Fruit fly (Drosophila melanogaster) whole organism, embryonic: ENCODE data around the gene CG7025.
"Not testable (repeated sequence)": the region's sequence is repeated elsewhere in the genome, so short reads cannot be mapped to it uniquely, and the experiment has no call there.

Source experiments
- Awh ChIP-seq: fragments of 200-800 bp; sonication (Bioruptor generic); IDR thresholded peaks from 2 replicates; pipeline ENCODE4, ENCODE4 v1.3.6; 2022; ENCODE audit warnings: missing biosample characterization, missing genetic modification characterization
- CG12391 ChIP-seq: fragments of 200-800 bp; sonication (Bioruptor generic); optimal IDR thresholded peaks from 3 replicates; lab custom pipeline; 2018; ENCODE audit warnings: missing biosample characterization, mild to moderate bottlenecking, missing genetic modification characterization, moderate library complexity
- CG13296 ChIP-seq: fragments of 200-800 bp; sonication (Bioruptor generic); optimal IDR thresholded peaks from 3 replicates; lab custom pipeline; 2018; ENCODE audit warnings: missing biosample characterization, mild to moderate bottlenecking, missing genetic modification characterization
- CG13424 ChIP-seq: fragments of 200-800 bp; sonication (Bioruptor generic); optimal IDR thresholded peaks from 2 replicates; lab custom pipeline; 2019; ENCODE audit warnings: missing biosample characterization, mild to moderate bottlenecking, missing genetic modification characterization, moderate library complexity
- CG1529 ChIP-seq: fragments of 200-800 bp; sonication (Bioruptor generic); optimal IDR thresholded peaks from 3 replicates; lab custom pipeline; 2018; ENCODE audit warnings: missing biosample characterization, missing genetic modification characterization
- CG18476 ChIP-seq: fragments of 200-800 bp; sonication (Bioruptor generic); optimal IDR thresholded peaks from 2 replicates; lab custom pipeline; 2016; ENCODE audit warnings: missing biosample characterization, mild to moderate bottlenecking, missing genetic modification characterization
- CG2889 ChIP-seq: fragments of 200-800 bp; sonication (Bioruptor generic); IDR thresholded peaks from 3 replicates; pipeline ENCODE4 v1.3.6; 2022; ENCODE audit warnings: missing biosample characterization, missing genetic modification characterization
- CG31388 ChIP-seq: fragments of 200-800 bp; sonication (Bioruptor generic); optimal IDR thresholded peaks from 2 replicates; lab custom pipeline; 2016; ENCODE audit warnings: missing biosample characterization, missing genetic modification characterization
- CG32767 ChIP-seq: fragments of 200-800 bp; sonication (Bioruptor generic); IDR thresholded peaks from 2 replicates; pipeline ENCODE4 v1.3.6; 2022; ENCODE audit warnings: missing biosample characterization, missing genetic modification characterization
- CG4328 ChIP-seq: fragments of 200-800 bp; sonication (Bioruptor generic); optimal IDR thresholded peaks from 3 replicates; lab custom pipeline; 2017; ENCODE audit warnings: missing biosample characterization, missing genetic modification reagents, missing genetic modification characterization
- CG4424 ChIP-seq: fragments of 200-800 bp; sonication (Bioruptor generic); optimal IDR thresholded peaks from 3 replicates; lab custom pipeline; 2016; ENCODE audit warnings: missing biosample characterization, missing genetic modification characterization
- CG6813 ChIP-seq: fragments of 200-800 bp; sonication (Bioruptor generic); optimal IDR thresholded peaks from 2 replicates; lab custom pipeline; 2017; ENCODE audit warnings: missing biosample characterization, missing genetic modification characterization, mild to moderate bottlenecking, moderate library complexity, missing genetic modification reagents
- CG8478 ChIP-seq: fragments of >200 bp; optimal IDR thresholded peaks from 2 replicates; lab custom pipeline; 2018
- CoRest ChIP-seq: fragments of 200-800 bp; sonication (Bioruptor generic); optimal IDR thresholded peaks from 3 replicates; lab custom pipeline; 2018; ENCODE audit warnings: missing biosample characterization, mild to moderate bottlenecking, missing genetic modification characterization, moderate library complexity
- D19A ChIP-seq: fragments of 200-800 bp; optimal IDR thresholded peaks from 3 replicates; lab custom pipeline; 2019; ENCODE audit warnings: missing biosample characterization, mild to moderate bottlenecking, missing genetic modification characterization, moderate library complexity
- Dref ChIP-seq: fragments of 200-800 bp; sonication (Bioruptor generic); IDR thresholded peaks from 2 replicates; pipeline ENCODE4 v1.3.6; 2022; ENCODE audit warnings: missing biosample characterization, missing genetic modification characterization
- ERR ChIP-seq: fragments of 200-800 bp; sonication (Bioruptor generic); optimal IDR thresholded peaks from 2 replicates; lab custom pipeline; 2016; ENCODE audit warnings: missing biosample characterization, missing genetic modification characterization
- Ets65A ChIP-seq: fragments of 200-800 bp; sonication (Bioruptor generic); peaks from one replicate; lab custom pipeline; 2016; ENCODE audit warnings: missing biosample characterization, missing genetic modification characterization
- Myb ChIP-seq: fragments of 200-800 bp; sonication (Bioruptor generic); optimal IDR thresholded peaks from 2 replicates; lab custom pipeline; 2016; ENCODE audit warnings: missing biosample characterization, missing genetic modification characterization
- Oaz ChIP-seq: fragments of 200-800 bp; sonication (Bioruptor generic); IDR thresholded peaks from 2 replicates; pipeline ENCODE4 v1.3.6; 2022; ENCODE audit warnings: missing biosample characterization, missing genetic modification characterization
- Taf1 ChIP-seq: fragments of 200-800 bp; sonication (Bioruptor generic); IDR thresholded peaks from 2 replicates; pipeline ENCODE4 v1.3.6; 2022; ENCODE audit warnings: missing biosample characterization, missing genetic modification characterization
- Trl ChIP-seq, 3 experiments: fragments of >200 bp in 2 of 3; fragments of 200-800 bp in 1 of 3; sonication (Bioruptor generic) in 1 of 3; optimal IDR thresholded peaks; 2 replicates in 1 of 3; 3 replicates in 2 of 3; lab custom pipeline; 2016 to 2017; ENCODE audit warnings: missing biosample characterization in 1 of 3, missing genetic modification characterization in 1 of 3
- ato ChIP-seq: fragments of 200-800 bp; sonication (Bioruptor generic); IDR thresholded peaks from 2 replicates; pipeline ENCODE4 v1.3.6; 2022; ENCODE audit warnings: missing biosample characterization, missing genetic modification characterization; ENCODE audit not compliant: partially characterized antibody
- chn ChIP-seq: fragments of 200-800 bp; sonication (Bioruptor generic); optimal IDR thresholded peaks from 2 replicates; lab custom pipeline; 2016; ENCODE audit warnings: missing biosample characterization, missing genetic modification characterization
- exex ChIP-seq: fragments of 200-800 bp; sonication (Bioruptor generic); optimal IDR thresholded peaks from 4 replicates; lab custom pipeline; 2018; ENCODE audit warnings: missing biosample characterization, mild to moderate bottlenecking, missing genetic modification characterization, moderate library complexity
- gem ChIP-seq: fragments of 200-800 bp; sonication (Bioruptor generic); optimal IDR thresholded peaks from 2 replicates; lab custom pipeline; 2019; ENCODE audit warnings: missing biosample characterization, mild to moderate bottlenecking, missing genetic modification characterization, moderate library complexity
- lov ChIP-seq, 2 experiments: fragments of 200-800 bp in 1 of 2; fragments of >200 bp in 1 of 2; sonication (Bioruptor generic) in 1 of 2; IDR thresholded peaks in 1 of 2; optimal IDR thresholded peaks in 1 of 2; 2 replicates in 1 of 2; 3 replicates in 1 of 2; pipeline versions ENCODE4 v1.3.6 to Lab custom; 2017 to 2022; ENCODE audit warnings: missing biosample characterization in 1 of 2, missing genetic modification characterization in 1 of 2
- mld ChIP-seq: fragments of 200-800 bp; sonication (Bioruptor generic); IDR thresholded peaks from 3 replicates; pipeline ENCODE4 v1.3.6; 2022; ENCODE audit warnings: missing biosample characterization, missing genetic modification characterization; ENCODE audit not compliant: partially characterized antibody
- sc ChIP-seq, 3 experiments: fragments of >200 bp in 2 of 3; fragments of 200-800 bp in 1 of 3; sonication (Bioruptor generic) in 1 of 3; optimal IDR thresholded peaks; 2 replicates in 2 of 3; 3 replicates in 1 of 3; lab custom pipeline; 2017; ENCODE audit warnings: mild to moderate bottlenecking in 1 of 3, missing biosample characterization in 1 of 3, missing genetic modification characterization in 1 of 3, missing genetic modification reagents in 1 of 3
- sens-2 ChIP-seq: fragments of 200-800 bp; sonication (Bioruptor generic); IDR thresholded peaks from 2 replicates; pipeline ENCODE4 v1.3.6; 2022; ENCODE audit warnings: missing biosample characterization, missing genetic modification characterization
- slou ChIP-seq: fragments of 200-800 bp; sonication (Bioruptor generic); optimal IDR thresholded peaks from 3 replicates; lab custom pipeline; 2016; ENCODE audit warnings: missing biosample characterization, missing genetic modification characterization
- z ChIP-seq: fragments of 200-800 bp; sonication (Bioruptor generic); IDR thresholded peaks from 3 replicates; pipeline ENCODE4 v1.3.6; 2022; ENCODE audit warnings: missing biosample characterization, missing genetic modification characterization

The CG7025 gene

DNA sequence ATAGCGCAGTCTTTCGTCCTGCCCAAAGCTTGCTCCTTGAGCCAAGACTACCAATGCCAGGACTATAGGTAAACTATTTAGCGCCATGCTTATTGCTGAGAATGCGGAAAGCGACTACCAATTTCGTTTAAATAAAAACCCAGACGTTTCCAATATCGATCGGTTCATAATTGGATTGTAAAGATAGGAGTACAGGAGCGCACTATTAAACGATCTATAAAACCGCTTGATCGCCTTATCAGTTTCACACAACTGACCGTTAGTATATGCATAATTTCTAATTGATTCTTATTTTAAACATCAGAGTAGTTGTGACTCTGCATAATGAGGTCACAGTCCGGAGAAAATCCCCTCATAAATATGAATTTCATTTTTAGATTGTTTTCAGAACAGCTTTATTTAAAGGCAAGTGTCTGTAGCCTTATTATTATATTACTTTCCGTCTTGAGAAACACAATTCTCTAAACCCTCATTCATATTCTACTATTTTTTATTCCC, at the start of gene CG7025, which contains the start of gene CG43235:
Gene CG7025, minus strand, starts transcription at position 101 of the 498 bp plus-strand sequence.
Gene CG43235, plus strand, starts transcription at position 448 of the 498 bp plus-strand sequence.
- TF ChIP-seq exex (tag; lab: Kevin White, UChicago) (peak; percentile 32), Dref (no peak)

DNA sequence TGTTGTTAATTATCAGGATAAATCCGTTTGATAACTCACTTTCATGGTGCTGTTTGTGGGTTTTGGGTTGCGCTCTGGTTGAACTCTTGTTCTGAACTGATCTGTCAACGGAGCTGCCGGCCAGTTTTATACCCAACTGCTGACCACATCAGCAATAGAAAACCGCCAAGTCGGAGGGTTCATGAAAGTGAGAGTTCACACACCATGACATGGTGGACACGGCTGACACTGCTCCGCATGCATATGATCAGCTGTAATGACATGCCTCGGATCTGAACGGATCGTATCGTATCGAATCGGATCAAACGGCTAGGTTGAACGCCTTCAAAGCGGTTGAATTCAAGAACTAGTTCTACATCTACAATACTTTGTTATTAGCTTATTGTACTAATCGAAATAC, 49.0 kb upstream of the CG7025 start, which contains the start of gene Acp1:
Gene Acp1, minus strand, starts transcription at position 101 of the 400 bp plus-strand sequence.
- TF ChIP-seq Ets65A (GFP tag; lab: Kevin White, UChicago) (no peak), ERR (GFP tag; lab: Kevin White, UChicago) (no peak), ato (GFP tag; lab: Robert Waterston, UW) (no peak), slou (no peak), sc (optimal IDR thresholded peaks at IDR 0.05; lab: Kevin White, UChicago) (no peak), sc (GFP tag; optimal IDR thresholded peaks at IDR 0.05; lab: Kevin White, UChicago) (no peak), CG13424 (tag; lab: Kevin White, UChicago) (no peak), lov (optimal IDR thresholded peaks at IDR 0.05; lab: Kevin White, UChicago) (no peak), lov (GFP tag; IDR thresholded peaks at IDR 0.05; lab: Robert Waterston, UW) (no peak), CG8478 (no peak)

DNA sequence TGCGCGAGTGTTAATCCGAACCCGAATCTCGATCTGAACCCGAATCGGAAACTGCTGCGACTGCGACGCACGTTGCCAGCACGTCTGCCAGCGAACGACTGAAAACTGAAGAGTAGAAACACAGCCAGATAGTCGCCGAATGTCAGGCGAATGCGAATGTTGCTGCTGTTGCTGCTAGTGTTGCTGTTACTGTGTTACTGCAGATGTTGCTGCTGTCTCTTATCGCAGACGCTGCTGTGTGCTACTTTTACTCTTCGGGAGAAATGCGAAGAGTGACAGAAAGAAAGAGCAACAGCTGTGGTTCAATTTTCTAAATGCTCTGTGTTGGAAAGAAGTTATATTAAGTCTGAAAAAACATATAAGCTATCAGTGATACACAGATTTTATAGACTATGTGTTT, 46.2 kb upstream of the CG7025 start, which contains the start of gene CG31904:
Gene CG31904, minus strand, starts transcription at position 101 of the 400 bp plus-strand sequence.
- TF ChIP-seq CG8478; z; CG32767 (GFP tag; lab: Robert Waterston, UW): not testable (repeated sequence)

DNA sequence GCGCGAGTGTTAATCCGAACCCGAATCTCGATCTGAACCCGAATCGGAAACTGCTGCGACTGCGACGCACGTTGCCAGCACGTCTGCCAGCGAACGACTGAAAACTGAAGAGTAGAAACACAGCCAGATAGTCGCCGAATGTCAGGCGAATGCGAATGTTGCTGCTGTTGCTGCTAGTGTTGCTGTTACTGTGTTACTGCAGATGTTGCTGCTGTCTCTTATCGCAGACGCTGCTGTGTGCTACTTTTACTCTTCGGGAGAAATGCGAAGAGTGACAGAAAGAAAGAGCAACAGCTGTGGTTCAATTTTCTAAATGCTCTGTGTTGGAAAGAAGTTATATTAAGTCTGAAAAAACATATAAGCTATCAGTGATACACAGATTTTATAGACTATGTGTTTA, 40.1 kb upstream of the CG7025 start, which contains the start of gene CG13796:
Gene CG13796, minus strand, starts transcription at position 101 of the 400 bp plus-strand sequence.
- TF ChIP-seq chn (GFP tag; lab: Kevin White, UChicago); CG31388; CG4328 (GFP tag; lab: Kevin White, UChicago): not testable (repeated sequence)

DNA sequence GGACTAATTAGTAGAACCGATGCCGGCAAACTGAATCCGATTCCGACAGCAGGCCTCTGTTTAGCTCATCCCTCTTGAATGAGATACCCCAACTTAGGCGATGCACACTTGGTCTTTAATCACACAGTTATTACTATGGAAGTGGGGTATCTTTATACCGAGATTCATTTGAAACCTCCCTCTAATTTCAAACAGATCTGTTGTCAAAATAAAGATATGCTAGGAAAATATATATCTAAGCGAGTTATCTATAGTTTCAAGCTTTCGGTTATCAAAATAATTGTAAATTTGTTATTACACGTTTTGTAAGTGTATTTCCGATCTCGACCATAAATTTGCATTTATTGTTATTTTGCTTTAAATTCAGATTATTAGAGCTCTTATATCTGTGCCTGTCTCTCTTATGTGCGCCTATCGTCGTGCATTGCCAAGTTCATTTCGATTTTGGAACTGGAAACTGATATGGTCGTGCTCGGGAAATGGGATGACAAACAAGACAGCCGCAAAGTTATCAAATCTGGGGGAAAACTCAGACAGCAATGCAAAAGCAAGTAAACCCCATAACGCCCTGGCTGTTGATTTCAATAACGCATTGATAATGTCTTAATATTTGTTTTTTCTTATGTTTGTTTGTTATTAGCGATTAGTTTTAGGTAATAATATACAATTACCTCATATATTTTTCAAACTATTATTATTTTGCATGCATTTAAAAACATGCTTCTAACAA, 34.0 kb upstream of the CG7025 start, which contains the start of gene CG13795:
Gene CG13795, minus strand, starts transcription at position 31 of the 730 bp plus-strand sequence.
- TF ChIP-seq D19A (tag; lab: Kevin White, UChicago) = peak; percentile 93
- TF ChIP-seq CG4424 (GFP tag; lab: Kevin White, UChicago) = no peak
- no peak for TF ChIP-seq Trl (optimal IDR thresholded peaks at IDR 0.05; lab: Kevin White, UChicago)
- TF ChIP-seq Trl (GFP tag; optimal IDR thresholded peaks at IDR 0.05; lab: Kevin White, UChicago) = no peak
- TF ChIP-seq CoRest = peak; percentile 13
- peak; percentile 15 for TF ChIP-seq Ets65A (GFP tag; lab: Kevin White, UChicago)
- peak; percentile 38 for TF ChIP-seq gem

DNA sequence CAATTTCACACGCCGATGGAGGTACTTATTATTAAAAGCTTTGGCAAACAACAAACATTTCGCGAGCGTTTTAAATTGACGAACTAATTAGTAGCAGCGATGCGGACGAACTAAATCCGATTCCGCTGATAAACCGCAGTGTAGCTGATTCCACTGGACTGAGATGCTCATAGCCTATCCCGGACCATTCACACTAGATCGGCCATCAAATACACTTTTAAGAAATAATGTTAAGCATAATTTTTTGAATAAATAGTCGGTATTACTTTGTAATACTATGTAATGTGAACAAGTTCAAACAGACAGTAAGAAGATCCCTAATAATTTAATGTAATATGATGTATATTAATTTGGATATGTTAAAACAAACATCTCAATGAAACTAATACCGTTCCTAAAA, 30.2 kb upstream of the CG7025 start, which contains the start of gene CG13794:
Gene CG13794, minus strand, starts transcription at position 101 of the 400 bp plus-strand sequence.
- TF ChIP-seq CG18476 = no peak
- TF ChIP-seq CG12391 (tag; lab: Kevin White, UChicago) = no peak
- TF ChIP-seq CG13296 = no peak
- no peak for TF ChIP-seq CG2889 (GFP tag; lab: Robert Waterston, UW)
- TF ChIP-seq Myb (GFP tag; lab: Kevin White, UChicago) = no peak
- TF ChIP-seq CG1529 (GFP tag; lab: Kevin White, UChicago) = no peak
- TF ChIP-seq Oaz (GFP tag; lab: Robert Waterston, UW) = no peak
- no peak for TF ChIP-seq Awh (GFP tag; lab: Robert Waterston, UW)
- no peak for TF ChIP-seq sens-2 (GFP tag; lab: Robert Waterston, UW)
- no peak for TF ChIP-seq CG6813 (GFP tag; lab: Kevin White, UChicago)
- TF ChIP-seq Taf1 (GFP tag; lab: Robert Waterston, UW) = no peak
- TF ChIP-seq mld = no peak
